Fruit fly (Drosophila melanogaster): ENCODE measurements around the gene CG7778.
A peak's percentile ranks its signal among the peaks of the same experiment; 100 is the strongest.

Gene CG7778

DNA sequence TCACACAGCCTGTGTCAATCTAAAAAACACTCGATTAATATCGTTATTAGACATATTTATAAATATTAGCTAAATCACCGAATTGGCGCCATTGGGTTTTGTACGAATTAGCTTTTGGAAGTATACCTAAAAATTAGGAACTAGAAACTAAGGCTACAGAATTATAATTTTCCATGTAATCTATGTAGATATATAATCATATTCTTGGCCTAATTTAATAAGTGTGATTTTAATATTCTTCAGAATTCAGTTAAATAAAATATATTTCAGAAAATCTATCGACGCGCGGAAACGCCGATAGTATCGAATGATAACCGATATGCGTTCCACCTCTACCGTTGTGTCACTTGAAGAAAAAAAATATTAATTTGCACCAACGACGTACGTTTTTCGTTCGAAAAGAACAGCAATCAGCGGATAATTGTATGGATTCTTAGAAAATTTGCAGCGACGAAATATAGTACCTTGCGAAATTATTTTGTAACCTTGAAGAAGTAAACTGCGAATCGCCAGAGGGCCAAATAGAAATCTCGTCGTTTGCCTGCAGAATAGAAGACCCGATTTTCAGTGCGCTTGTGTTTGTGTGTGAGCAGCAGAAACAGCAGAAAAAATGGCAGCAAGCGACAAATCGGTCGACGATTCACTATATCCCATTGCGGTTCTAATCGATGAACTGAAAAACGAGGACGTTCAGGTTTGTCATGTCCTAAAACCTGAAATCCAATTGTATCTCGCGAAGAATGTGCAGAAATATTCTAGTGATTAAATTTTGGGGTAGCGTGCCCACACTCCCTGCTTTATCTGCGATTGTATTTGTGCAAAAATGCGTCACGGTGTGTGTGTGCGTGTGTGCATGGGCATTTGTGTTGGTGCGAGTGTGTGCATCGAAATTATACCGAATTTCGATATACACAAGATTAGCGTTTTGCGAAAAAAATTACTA, 19.6 kb downstream of the CG7778 start, which contains the start of gene Pp2A-29B:
Pp2A-29B (plus strand) TSS at position 338 of the 943 bp plus-strand sequence.
- peak; percentile 12 for TF ChIP-seq Ets96B (tag; optimal IDR thresholded peaks at IDR 0.05)
- TF ChIP-seq Eip93F (GFP tag; optimal IDR thresholded peaks at IDR 0.05): no peak
- no peak for TF ChIP-seq dsx (GFP tag; optimal IDR thresholded peaks at IDR 0.05; ENCODE audit: poor library complexity, severe bottlenecking)
- peak; percentile 75 for TF ChIP-seq fkh (GFP tag; optimal IDR thresholded peaks at IDR 0.05)
- TF ChIP-seq OdsH (GFP tag; optimal IDR thresholded peaks at IDR 0.05): peak; percentile 36
- TF ChIP-seq vri (GFP tag; optimal IDR thresholded peaks at IDR 0.05): peak; percentile 27
- no peak for TF ChIP-seq CG11762 (GFP tag; optimal IDR thresholded peaks at IDR 0.05; ENCODE audit: insufficient read depth)
- TF ChIP-seq acj6 (GFP tag; optimal IDR thresholded peaks at IDR 0.05): peak; percentile 15
- TF ChIP-seq CG6163 (GFP tag; IDR thresholded peaks at IDR 0.05): 0 out of 3 replicates have a peak, but pooled peaks have one; percentile 6
- no peak for TF ChIP-seq CG34406 (GFP tag; optimal IDR thresholded peaks at IDR 0.05)
- TF ChIP-seq Gug (GFP tag; IDR thresholded peaks at IDR 0.05): no peak
- peak; percentile 48 for TF ChIP-seq Hr39 (GFP tag; optimal IDR thresholded peaks at IDR 0.05)
- peak; percentile 38 for TF ChIP-seq CG11902 (GFP tag; optimal IDR thresholded peaks at IDR 0.05)
- no peak for TF ChIP-seq fd85E (GFP tag; optimal IDR thresholded peaks at IDR 0.05)
- TF ChIP-seq CG3032 (tag; optimal IDR thresholded peaks at IDR 0.05): peak; percentile 12
- peak; percentile 39 for TF ChIP-seq topi (GFP tag; optimal IDR thresholded peaks at IDR 0.05)
- peak; percentile 82 for TF ChIP-seq svp (GFP tag)
- TF ChIP-seq Hr4 (GFP tag; optimal IDR thresholded peaks at IDR 0.05): peak; percentile 44
- TF ChIP-seq ss (GFP tag; optimal IDR thresholded peaks at IDR 0.05): peak in 1 of 2 experiments; percentile 48
- TF ChIP-seq salr (GFP tag; optimal IDR thresholded peaks at IDR 0.05): no peak
- peak; percentile 46 for TF ChIP-seq pdm3 (GFP tag; optimal IDR thresholded peaks at IDR 0.05)
- peak; percentile 55 for TF ChIP-seq lz (GFP tag; optimal IDR thresholded peaks at IDR 0.05)
- peak; percentile 40 for TF ChIP-seq Met (GFP tag; optimal IDR thresholded peaks at IDR 0.05)
- TF ChIP-seq achi (GFP tag; optimal IDR thresholded peaks at IDR 0.05): peak; percentile 92
- peak; percentile 10 for TF ChIP-seq cyc (GFP tag; optimal IDR thresholded peaks at IDR 0.05)
- TF ChIP-seq esn (GFP tag; optimal IDR thresholded peaks at IDR 0.05): peak; percentile 54
- no peak for TF ChIP-seq CG8319 (GFP tag; optimal IDR thresholded peaks at IDR 0.05)
- no peak for TF ChIP-seq fd59A (GFP tag; optimal IDR thresholded peaks at IDR 0.05)
- no peak for TF ChIP-seq CG16779 (tag; optimal IDR thresholded peaks at IDR 0.05)
- TF ChIP-seq Eip78C (GFP tag): peak; percentile 77
- TF ChIP-seq CG10631 (GFP tag; optimal IDR thresholded peaks at IDR 0.05): peak; percentile 45
- TF ChIP-seq CG3919 (GFP tag; optimal IDR thresholded peaks at IDR 0.05): no peak
- TF ChIP-seq CG15336 (GFP tag; IDR thresholded peaks at IDR 0.05): no peak
- TF ChIP-seq Sox102F (GFP tag; optimal IDR thresholded peaks at IDR 0.05): peak; percentile 42
- TF ChIP-seq CG9139 (GFP tag; optimal IDR thresholded peaks at IDR 0.05): no peak
- TF ChIP-seq CG1621 (tag; optimal IDR thresholded peaks at IDR 0.05): no peak
- TF ChIP-seq eg (GFP tag; IDR thresholded peaks at IDR 0.05): no peak
- no peak for TF ChIP-seq CG6808 (GFP tag; optimal IDR thresholded peaks at IDR 0.05)
- TF ChIP-seq CG8632 (GFP tag; optimal IDR thresholded peaks at IDR 0.05): no peak
- peak; percentile 31 for TF ChIP-seq Eip75B (GFP tag; optimal IDR thresholded peaks at IDR 0.05)
- peak; percentile 19 for TF ChIP-seq CG10669 (GFP tag; optimal IDR thresholded peaks at IDR 0.05)
- TF ChIP-seq CG8119 (GFP tag; IDR thresholded peaks at IDR 0.05): no peak
- peak; percentile 42 for TF ChIP-seq CG31627 (GFP tag; optimal IDR thresholded peaks at IDR 0.05)
- no peak for TF ChIP-seq CG6792 (GFP tag; optimal IDR thresholded peaks at IDR 0.05)
- no peak for TF ChIP-seq CG6854 (GFP tag; optimal IDR thresholded peaks at IDR 0.05)
- TF ChIP-seq Sox14 (GFP tag; optimal IDR thresholded peaks at IDR 0.05): no peak
- peak; percentile 58 for TF ChIP-seq Smox (GFP tag; optimal IDR thresholded peaks at IDR 0.05)
- no peak for TF ChIP-seq CG7368 (GFP tag; optimal IDR thresholded peaks at IDR 0.05)
- peak; percentile 50 for TF ChIP-seq Ets21C (GFP tag; optimal IDR thresholded peaks at IDR 0.05)
- TF ChIP-seq CG32006 (GFP tag; optimal IDR thresholded peaks at IDR 0.05): no peak

Measured in whole organism, prepupa.